Worm (Caenorhabditis elegans) whole organism, early embryonic: ENCODE results near the gene F47G3.4.

Source experiments
- F13C5.2 ChIP-seq: sonication (generic microtip); optimal IDR thresholded peaks from 2 replicates; lab custom pipeline; 2017; ENCODE audit warnings: mild to moderate bottlenecking, missing genetic modification characterization, inconsistent platforms, missing compliant biosample characterization
- aly-1 ChIP-seq: sonication (generic microtip); optimal IDR thresholded peaks from 2 replicates; lab custom pipeline; 2016; ENCODE audit warnings: missing genetic modification characterization, missing compliant biosample characterization
- ama-1 ChIP-seq: fragments of 150-350 bp; optimal IDR thresholded peaks from 2 replicates; lab custom pipeline; 2014
- ceh-13 ChIP-seq: fragments of 200-800 bp; sonication (Bioruptor generic); optimal IDR thresholded peaks from 2 replicates; lab custom pipeline; 2018; ENCODE audit warnings: mild to moderate bottlenecking, missing genetic modification characterization, missing compliant biosample characterization
- ceh-36 ChIP-seq: sonication (generic microtip); optimal IDR thresholded peaks from 2 replicates; lab custom pipeline; 2016; ENCODE audit warnings: missing genetic modification characterization, inconsistent platforms, missing compliant biosample characterization
- flt-1 ChIP-seq: fragments of 200-800 bp; sonication (Bioruptor generic); IDR thresholded peaks from 2 replicates; pipeline ENCODE4 v1.3.6; 2022; ENCODE audit warnings: missing genetic modification characterization, missing compliant biosample characterization
- hmbx-1 ChIP-seq: sonication (generic microtip); optimal IDR thresholded peaks from 2 replicates; lab custom pipeline; 2016; ENCODE audit warnings: mild to moderate bottlenecking, missing genetic modification characterization, missing compliant biosample characterization
- sea-1 ChIP-seq: fragments of 200-800 bp; sonication (Bioruptor generic); conservative IDR thresholded peaks from 2 replicates; pipeline ENCODE4 v1.3.6; 2022; ENCODE audit warnings: missing genetic modification characterization, missing compliant biosample characterization
- tbx-37 ChIP-seq: fragments of 200-800 bp; sonication (Bioruptor generic); conservative IDR thresholded peaks from 2 replicates; pipeline ENCODE4 v1.3.6; 2022; ENCODE audit warnings: missing genetic modification reagents, missing genetic modification characterization, missing compliant biosample characterization
- tra-4 ChIP-seq: sonication (generic microtip); optimal IDR thresholded peaks from 2 replicates; lab custom pipeline; 2017; ENCODE audit warnings: missing genetic modification characterization, missing compliant biosample characterization

ce11 chrX:2370655-2371054 lies 10.7 kb upstream of the F47G3.4 start:
- TF ChIP-seq aly-1 (tag; lab: Kevin White, UChicago) (no peak), ceh-36 (tag; lab: Kevin White, UChicago) (no peak), flt-1 (GFP tag; lab: Robert Waterston, UW) (no peak), ama-1 (no peak), F13C5.2 (no peak), hmbx-1 (tag; lab: Kevin White, UChicago) (no peak), tra-4 (tag; lab: Kevin White, UChicago) (no peak), ceh-13 (GFP tag; lab: Kevin White, UChicago) (no peak), tbx-37 (GFP tag; lab: Robert Waterston, UW) (no peak), sea-1 (GFP tag; lab: Robert Waterston, UW) (no peak)
